Fruit fly (Drosophila melanogaster) whole organism, embryonic: ENCODE results near the gene Ras85D.
A peak's percentile ranks its signal among the peaks of the same experiment; 100 is the strongest.

Source experiments
- Bgb ChIP-seq: fragments of 200-800 bp; sonication (Bioruptor generic); IDR thresholded peaks from 2 replicates; pipeline ENCODE4 v1.3.6; 2022; ENCODE audit warnings: missing biosample characterization, missing genetic modification characterization; ENCODE audit not compliant: partially characterized antibody
- CG10267 ChIP-seq: fragments of 200-800 bp; sonication (Bioruptor generic); optimal IDR thresholded peaks from 2 replicates; lab custom pipeline; 2018; ENCODE audit warnings: missing biosample characterization, mild to moderate bottlenecking, missing genetic modification characterization, moderate library complexity
- CG11085 ChIP-seq: fragments of 200-800 bp; sonication (Bioruptor generic); IDR thresholded peaks from 2 replicates; pipeline ENCODE4 v1.3.6; 2022; ENCODE audit warnings: missing biosample characterization, missing genetic modification characterization
- CG1233 ChIP-seq: fragments of 200-800 bp; sonication (Bioruptor generic); optimal IDR thresholded peaks from 4 replicates; lab custom pipeline; 2018; ENCODE audit warnings: missing biosample characterization, mild to moderate bottlenecking, missing genetic modification characterization
- CG14667 ChIP-seq: fragments of 200-800 bp; sonication (Bioruptor generic); IDR thresholded peaks from 2 replicates; pipeline ENCODE4 v1.3.6; 2022; ENCODE audit warnings: missing biosample characterization, missing genetic modification characterization
- CG17186 ChIP-seq: fragments of 200-800 bp; sonication (Bioruptor generic); optimal IDR thresholded peaks from 3 replicates; lab custom pipeline; 2017; ENCODE audit warnings: missing biosample characterization, missing genetic modification reagents, missing genetic modification characterization
- CG17612 ChIP-seq: fragments of 200-800 bp; sonication (Bioruptor generic); IDR thresholded peaks from 2 replicates; pipeline ENCODE4 v1.3.6; 2022; ENCODE audit warnings: missing biosample characterization, missing genetic modification characterization
- CG2120 ChIP-seq: fragments of 200-800 bp; sonication (Bioruptor generic); optimal IDR thresholded peaks from 3 replicates; lab custom pipeline; 2016; ENCODE audit warnings: missing biosample characterization, missing genetic modification characterization
- CG2199 ChIP-seq: fragments of 200-800 bp; sonication (Bioruptor generic); IDR thresholded peaks from 3 replicates; pipeline ENCODE4 v1.3.6; 2022; ENCODE audit warnings: missing biosample characterization, missing genetic modification characterization
- CG2712 ChIP-seq: fragments of 200-800 bp; optimal IDR thresholded peaks from 3 replicates; lab custom pipeline; 2019; ENCODE audit warnings: missing biosample characterization, mild to moderate bottlenecking, missing genetic modification characterization, moderate library complexity
- CG31441 ChIP-seq: fragments of 200-800 bp; sonication (Bioruptor generic); IDR thresholded peaks from 2 replicates; pipeline ENCODE4 v1.3.6; 2022; ENCODE audit warnings: missing biosample characterization, missing genetic modification characterization
- CG34376 ChIP-seq: fragments of 200-800 bp; sonication (Bioruptor generic); optimal IDR thresholded peaks from 2 replicates; lab custom pipeline; 2018; ENCODE audit warnings: missing biosample characterization, mild to moderate bottlenecking, missing genetic modification characterization
- CG4730 ChIP-seq: fragments of 200-800 bp; sonication (Bioruptor generic); IDR thresholded peaks from 2 replicates; pipeline ENCODE4 v1.3.6; 2022; ENCODE audit warnings: missing biosample characterization, missing genetic modification characterization
- CG6813 ChIP-seq: fragments of 200-800 bp; sonication (Bioruptor generic); optimal IDR thresholded peaks from 2 replicates; lab custom pipeline; 2017; ENCODE audit warnings: missing biosample characterization, missing genetic modification characterization, mild to moderate bottlenecking, moderate library complexity, missing genetic modification reagents
- CG7839 ChIP-seq: fragments of 200-800 bp; sonication (Bioruptor generic); optimal IDR thresholded peaks from 3 replicates; lab custom pipeline; 2018; ENCODE audit warnings: missing biosample characterization, mild to moderate bottlenecking, missing genetic modification characterization, moderate library complexity
- CG8478 ChIP-seq: fragments of >200 bp; optimal IDR thresholded peaks from 2 replicates; lab custom pipeline; 2018
- CTCF ChIP-seq: fragments of 200-800 bp; sonication (Bioruptor generic); optimal IDR thresholded peaks from 2 replicates; lab custom pipeline; 2017; ENCODE audit warnings: missing biosample characterization, mild to moderate bottlenecking, missing genetic modification characterization, moderate library complexity
- CkIIα-i1 ChIP-seq: fragments of 200-800 bp; sonication (Bioruptor generic); IDR thresholded peaks from 2 replicates; pipeline ENCODE4 v1.3.6; 2022; ENCODE audit warnings: missing biosample characterization, missing genetic modification characterization
- Doc3 ChIP-seq: fragments of 200-800 bp; sonication (Bioruptor generic); IDR thresholded peaks from 3 replicates; pipeline ENCODE4 v1.3.6; 2022; ENCODE audit warnings: missing biosample characterization, missing genetic modification characterization; ENCODE audit not compliant: partially characterized antibody
- Dref ChIP-seq: fragments of 200-800 bp; sonication (Bioruptor generic); IDR thresholded peaks from 2 replicates; pipeline ENCODE4 v1.3.6; 2022; ENCODE audit warnings: missing biosample characterization, missing genetic modification characterization
- Ets97D ChIP-seq: fragments of 200-800 bp; sonication (Bioruptor generic); optimal IDR thresholded peaks from 3 replicates; lab custom pipeline; 2016; ENCODE audit warnings: missing biosample characterization, missing genetic modification characterization
- HHEX ChIP-seq: fragments of 200-800 bp; sonication (Bioruptor generic); optimal IDR thresholded peaks from 3 replicates; lab custom pipeline; 2017; ENCODE audit warnings: missing biosample characterization, mild to moderate bottlenecking, missing genetic modification characterization, missing genetic modification reagents
- Hr78 ChIP-seq, 2 experiments: fragments of 200-800 bp in 1 of 2; fragments of >200 bp in 1 of 2; sonication (Bioruptor generic) in 1 of 2; optimal IDR thresholded peaks; 2 replicates each; lab custom pipeline; 2017 to 2019; ENCODE audit warnings: missing biosample characterization in 2 of 2, missing genetic modification characterization in 2 of 2, mild to moderate bottlenecking in 1 of 2, moderate library complexity in 1 of 2
- Neu2 ChIP-seq: fragments of 200-800 bp; sonication (Bioruptor generic); optimal IDR thresholded peaks from 3 replicates; lab custom pipeline; 2016; ENCODE audit warnings: missing biosample characterization, missing genetic modification characterization, borderline replicate concordance
- PHDP ChIP-seq: fragments of 200-800 bp; sonication (Bioruptor generic); optimal IDR thresholded peaks from 3 replicates; lab custom pipeline; 2018; ENCODE audit warnings: missing biosample characterization, mild to moderate bottlenecking, missing genetic modification characterization, moderate library complexity
- Pdp1 ChIP-seq, 2 experiments: fragments of 200-800 bp; sonication (Bioruptor generic); optimal IDR thresholded peaks; 3 replicates each; lab custom pipeline; 2016; ENCODE audit warnings: missing biosample characterization in 2 of 2, missing genetic modification characterization in 2 of 2, mild to moderate bottlenecking in 1 of 2, moderate library complexity in 1 of 2
- Rfx ChIP-seq: fragments of 200-800 bp; sonication (Bioruptor generic); IDR thresholded peaks from 2 replicates; pipeline ENCODE4 v1.3.6; 2022; ENCODE audit warnings: missing biosample characterization, missing genetic modification characterization
- Stat92E ChIP-seq, 3 experiments: fragments of >200 bp in 2 of 3; fragments of 200-800 bp in 1 of 3; sonication (Bioruptor generic) in 1 of 3; optimal IDR thresholded peaks; 2 replicates each; lab custom pipeline; 2017 to 2019; ENCODE audit warnings: missing biosample characterization in 3 of 3, missing genetic modification characterization in 3 of 3, mild to moderate bottlenecking in 1 of 3, moderate library complexity in 1 of 3
- chinmo ChIP-seq: fragments of 200-800 bp; sonication (Bioruptor generic); IDR thresholded peaks from 4 replicates; pipeline ENCODE4 v1.3.6; 2022; ENCODE audit warnings: missing biosample characterization, missing genetic modification characterization; ENCODE audit not compliant: partially characterized antibody
- chn ChIP-seq: fragments of 200-800 bp; sonication (Bioruptor generic); optimal IDR thresholded peaks from 2 replicates; lab custom pipeline; 2016; ENCODE audit warnings: missing biosample characterization, missing genetic modification characterization
- croc ChIP-seq: fragments of 200-800 bp; sonication (Bioruptor generic); conservative IDR thresholded peaks from 3 replicates; pipeline ENCODE4 v1.3.6; 2022; ENCODE audit warnings: missing biosample characterization, missing genetic modification characterization
- cwo ChIP-seq: fragments of 200-800 bp; sonication (Bioruptor generic); optimal IDR thresholded peaks from 3 replicates; lab custom pipeline; 2017; ENCODE audit warnings: missing biosample characterization, missing genetic modification characterization, mild to moderate bottlenecking, moderate library complexity, missing genetic modification reagents
- dati ChIP-seq: fragments of 200-800 bp; sonication (Bioruptor generic); IDR thresholded peaks from 2 replicates; pipeline ENCODE4 v1.3.6; 2022; ENCODE audit warnings: missing biosample characterization, missing genetic modification characterization
- disco-r ChIP-seq: fragments of 200-800 bp; sonication (Bioruptor generic); optimal IDR thresholded peaks from 2 replicates; lab custom pipeline; 2016; ENCODE audit warnings: missing biosample characterization, missing genetic modification characterization
- grn ChIP-seq: fragments of 200-800 bp; sonication (Bioruptor generic); optimal IDR thresholded peaks from 3 replicates; lab custom pipeline; 2017; ENCODE audit warnings: missing biosample characterization, missing genetic modification characterization
- kah ChIP-seq: fragments of 200-800 bp; sonication (Bioruptor generic); optimal IDR thresholded peaks from 2 replicates; lab custom pipeline; 2018; ENCODE audit warnings: missing biosample characterization, mild to moderate bottlenecking, missing genetic modification characterization
- lmd ChIP-seq: fragments of 200-800 bp; sonication (Bioruptor generic); IDR thresholded peaks from 2 replicates; pipeline ENCODE4 v1.3.6; 2022; ENCODE audit warnings: missing biosample characterization, missing genetic modification characterization
- mam ChIP-seq: fragments of 200-800 bp; sonication (Bioruptor generic); optimal IDR thresholded peaks from 3 replicates; lab custom pipeline; 2016; ENCODE audit warnings: missing biosample characterization, missing genetic modification characterization
- pan ChIP-seq, 4 experiments: fragments of >200 bp in 3 of 4; fragments of 200-800 bp in 1 of 4; sonication (Bioruptor generic) in 1 of 4; optimal IDR thresholded peaks in 3 of 4; IDR thresholded peaks in 1 of 4; 2 replicates each; pipeline versions ENCODE4 v1.3.6 to Lab custom; 2017 to 2022; ENCODE audit warnings: missing biosample characterization in 2 of 4, missing genetic modification characterization in 2 of 4, mixed read lengths in 1 of 4
- sim ChIP-seq: fragments of 200-800 bp; sonication (Bioruptor generic); IDR thresholded peaks from 2 replicates; pipeline ENCODE4 v1.3.6; 2022; ENCODE audit warnings: missing biosample characterization, missing genetic modification characterization
- sob ChIP-seq: fragments of 200-800 bp; sonication (Bioruptor generic); IDR thresholded peaks from 2 replicates; pipeline ENCODE4 v1.3.6; 2022; ENCODE audit warnings: missing biosample characterization, missing genetic modification characterization
- sug ChIP-seq: fragments of 200-800 bp; optimal IDR thresholded peaks from 2 replicates; lab custom pipeline; 2019; ENCODE audit warnings: missing biosample characterization, mild to moderate bottlenecking, missing genetic modification characterization, moderate library complexity
- tgo ChIP-seq: fragments of 200-800 bp; sonication (Bioruptor generic); IDR thresholded peaks from 3 replicates; pipeline ENCODE4 v1.3.6; 2022; ENCODE audit warnings: missing biosample characterization, missing genetic modification characterization
- tll ChIP-seq, 2 experiments: fragments of 200-800 bp in 1 of 2; fragments of >200 bp in 1 of 2; sonication (Bioruptor generic) in 1 of 2; optimal IDR thresholded peaks; 2 replicates each; lab custom pipeline; 2017 to 2019; ENCODE audit warnings: missing biosample characterization in 2 of 2, missing genetic modification characterization in 2 of 2, mild to moderate bottlenecking in 1 of 2, moderate library complexity in 1 of 2
- tup ChIP-seq: fragments of 200-800 bp; sonication (Bioruptor generic); optimal IDR thresholded peaks from 2 replicates; lab custom pipeline; 2016; ENCODE audit warnings: missing biosample characterization, mild to moderate bottlenecking, missing genetic modification characterization, moderate library complexity
- unc-4 ChIP-seq: fragments of 200-800 bp; sonication (Bioruptor generic); IDR thresholded peaks from 2 replicates; pipeline ENCODE4 v1.3.6; 2022; ENCODE audit warnings: missing biosample characterization, missing genetic modification characterization; ENCODE audit not compliant: partially characterized antibody
- yki ChIP-seq: fragments of >200 bp; optimal IDR thresholded peaks from 3 replicates; lab custom pipeline; 2018

The Ras85D gene

DNA sequence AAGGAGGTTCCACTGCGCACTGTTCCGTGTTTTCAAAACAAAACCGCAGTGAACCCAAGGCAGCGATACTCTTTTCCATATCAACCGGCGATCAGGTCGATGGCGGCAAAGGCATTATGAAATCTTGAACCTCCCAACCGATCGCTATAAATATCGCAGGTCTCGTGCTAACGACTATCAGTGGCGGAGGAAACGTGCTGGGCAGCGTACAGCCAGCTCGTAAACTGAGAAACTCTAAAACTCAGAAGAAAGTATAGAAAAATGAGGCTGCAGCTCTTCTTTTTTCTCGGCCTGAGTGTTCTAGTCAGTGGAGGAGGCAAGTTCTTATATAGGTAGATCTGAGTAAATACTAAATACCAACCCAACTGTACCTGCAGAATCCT lies 18.2 kb downstream of the Ras85D start, which contains the start of gene phu:
Gene phu (plus strand): TSS at position 175 of the 383 bp plus-strand sequence.
- TF ChIP-seq tup (GFP tag; lab: Kevin White, UChicago) (no peak), CG17186 (GFP tag; lab: Kevin White, UChicago) (no peak), unc-4 (GFP tag; lab: Robert Waterston, UW) (no peak), CG8478 (no peak), croc (GFP tag; lab: Robert Waterston, UW) (0 out of 3 replicates have a peak, but pooled peaks have one; percentile 8), CG10267 (tag; lab: Kevin White, UChicago) (no peak), CG1233 (GFP tag; lab: Kevin White, UChicago) (no peak), Bgb (GFP tag; lab: Robert Waterston, UW) (no peak), sob (GFP tag; lab: Robert Waterston, UW) (no peak), Neu2 (GFP tag; lab: Kevin White, UChicago) (no peak), CG34376 (GFP tag; lab: Kevin White, UChicago) (no peak), CkIIα-i1 (no peak), sug (peak; percentile 1), CG31441 (GFP tag; lab: Robert Waterston, UW) (no peak), PHDP (no peak), dati (GFP tag; lab: Robert Waterston, UW) (no peak), CG11085 (GFP tag; lab: Robert Waterston, UW) (no peak), mam (no peak), HHEX (GFP tag; lab: Kevin White, UChicago) (no peak), pan (optimal IDR thresholded peaks at IDR 0.05; lab: Kevin White, UChicago) (no peak), pan (GFP tag; optimal IDR thresholded peaks at IDR 0.05 in 1 of 2, IDR thresholded peaks at IDR 0.05 in 1 of 2) (no peak), tgo (GFP tag; lab: Robert Waterston, UW) (no peak), CG7839 (peak; percentile 24), yki (no peak), sim (no peak), Ets97D (GFP tag; lab: Kevin White, UChicago) (no peak), grn (GFP tag; lab: Kevin White, UChicago) (peak; percentile 39), disco-r (GFP tag; lab: Kevin White, UChicago) (no peak), chinmo (GFP tag; lab: Robert Waterston, UW) (0 out of 4 replicates have a peak, but pooled peaks have one; percentile 27), Pdp1 (GFP tag; optimal IDR thresholded peaks at IDR 0.05; lab: Kevin White, UChicago) (peak in 1 of 2 experiments; percentile 42), CG6813 (GFP tag; lab: Kevin White, UChicago) (no peak), cwo (GFP tag; lab: Kevin White, UChicago) (peak; percentile 96), Rfx (GFP tag; lab: Robert Waterston, UW) (no peak), chn (no peak), CG4730 (no peak), CG2712 (tag; lab: Kevin White, UChicago) (no peak), CG14667 (GFP tag; lab: Robert Waterston, UW) (no peak), kah (GFP tag; lab: Kevin White, UChicago) (no peak), CTCF (no peak), Hr78 (GFP tag; optimal IDR thresholded peaks at IDR 0.05; lab: Kevin White, UChicago) (peak in 1 of 2 experiments; percentile 39), Stat92E (GFP tag; optimal IDR thresholded peaks at IDR 0.05; lab: Kevin White, UChicago) (no peak), CG2199 (GFP tag; lab: Robert Waterston, UW) (0 out of 3 replicates have a peak, but pooled peaks have one; percentile 9), CG2120 (GFP tag; lab: Kevin White, UChicago) (no peak), CG17612 (GFP tag; lab: Robert Waterston, UW) (no peak), Doc3 (GFP tag; lab: Robert Waterston, UW) (no peak), tll (GFP tag; optimal IDR thresholded peaks at IDR 0.05; lab: Kevin White, UChicago) (no peak), lmd (GFP tag; lab: Robert Waterston, UW) (no peak), Dref (no peak)
